Worm (Caenorhabditis elegans) whole organism, L4 larva: Measurements from ENCODE around the gene lmtr-3.

ENCODE experiments used
- D1046.2 ChIP-seq: fragments of 200-800 bp; sonication (Bioruptor generic); IDR thresholded peaks from 2 replicates; pipeline ENCODE4 v1.3.6; 2022; ENCODE audit warnings: missing genetic modification characterization, missing compliant biosample characterization
- F10B5.3 ChIP-seq: sonication (generic microtip); optimal IDR thresholded peaks from 2 replicates; lab custom pipeline; 2016; ENCODE audit warnings: mild to moderate bottlenecking, missing genetic modification characterization, missing compliant biosample characterization
- F26F4.8 ChIP-seq: fragments of 200-800 bp; sonication (Bioruptor generic); conservative IDR thresholded peaks from 2 replicates; pipeline ENCODE4 v1.3.6; 2022; ENCODE audit warnings: missing genetic modification characterization, missing compliant biosample characterization
- T26A8.4 ChIP-seq: fragments of 200-800 bp; sonication (Bioruptor generic); IDR thresholded peaks from 2 replicates; pipeline ENCODE4 v1.3.6; 2022; ENCODE audit warnings: missing genetic modification characterization, missing compliant biosample characterization
- Y5F2A.4 ChIP-seq: fragments of 200-800 bp; sonication (Bioruptor generic); optimal IDR thresholded peaks from 2 replicates; lab custom pipeline; 2018; ENCODE audit warnings: mild to moderate bottlenecking, missing genetic modification characterization, missing compliant biosample characterization
- Y75B8A.6 ChIP-seq: fragments of 200-800 bp; sonication (Bioruptor generic); IDR thresholded peaks from 2 replicates; pipeline ENCODE4 v1.3.6; 2022; ENCODE audit warnings: missing genetic modification reagents, missing genetic modification characterization, missing compliant biosample characterization
- ZK337.2 ChIP-seq: fragments of 200-800 bp; sonication (Bioruptor generic); IDR thresholded peaks from 2 replicates; pipeline ENCODE4 v1.3.6; 2022; ENCODE audit warnings: missing genetic modification reagents, missing genetic modification characterization, missing compliant biosample characterization
- aly-2 ChIP-seq: sonication (generic microtip); optimal IDR thresholded peaks from 2 replicates; lab custom pipeline; 2018; ENCODE audit warnings: missing biosample characterization, missing genetic modification characterization
- ama-1 ChIP-seq: fragments of 150-350 bp; optimal IDR thresholded peaks from 2 replicates; lab custom pipeline; 2014; ENCODE audit warnings: inconsistent platforms, mixed read lengths
- arid-1 ChIP-seq: fragments of 200-800 bp; sonication (Bioruptor generic); conservative IDR thresholded peaks from 2 replicates; pipeline ENCODE4 v1.3.6; 2022; ENCODE audit warnings: missing genetic modification reagents, missing genetic modification characterization, missing compliant biosample characterization
- ceh-32 ChIP-seq: sonication (generic microtip); optimal IDR thresholded peaks from 2 replicates; lab custom pipeline; 2016; ENCODE audit warnings: mild to moderate bottlenecking, missing genetic modification characterization, missing compliant biosample characterization; ENCODE audit not compliant: poor library complexity
- ceh-44 ChIP-seq: fragments of 200-800 bp; sonication (Bioruptor generic); IDR thresholded peaks from 2 replicates; pipeline ENCODE4 v1.3.6; 2022; ENCODE audit warnings: missing genetic modification reagents, missing genetic modification characterization, missing compliant biosample characterization
- ctbp-1 ChIP-seq: fragments of 200-800 bp; sonication (Bioruptor generic); IDR thresholded peaks from 2 replicates; pipeline ENCODE4 v1.3.6; 2022; ENCODE audit warnings: missing genetic modification reagents, missing genetic modification characterization, missing compliant biosample characterization
- daf-16 ChIP-seq, 3 experiments: sonication (generic microtip); optimal IDR thresholded peaks; 2 replicates each; lab custom pipeline; 2016 to 2017; ENCODE audit warnings: missing genetic modification characterization in 3 of 3, missing genetic modification reagents in 3 of 3, mild to moderate bottlenecking in 2 of 3, missing compliant biosample characterization in 2 of 3, missing biosample characterization in 1 of 3, moderate library complexity in 1 of 3
- daf-8 ChIP-seq: fragments of 200-800 bp; sonication (Bioruptor generic); IDR thresholded peaks from 2 replicates; pipeline ENCODE4 v1.3.6; 2022; ENCODE audit warnings: missing genetic modification characterization, missing compliant biosample characterization
- dmd-8 ChIP-seq: fragments of 200-800 bp; sonication (Bioruptor generic); IDR thresholded peaks from 2 replicates; pipeline ENCODE4 v1.3.6; 2022; ENCODE audit warnings: missing genetic modification characterization, missing compliant biosample characterization
- dmd-9 ChIP-seq: fragments of 200-800 bp; sonication (Bioruptor generic); IDR thresholded peaks from 2 replicates; pipeline ENCODE4 v1.3.6; 2022; ENCODE audit warnings: missing genetic modification reagents, missing genetic modification characterization, missing compliant biosample characterization
- duxl-1 ChIP-seq: sonication (generic microtip); optimal IDR thresholded peaks from 2 replicates; lab custom pipeline; 2016; ENCODE audit warnings: mild to moderate bottlenecking, missing genetic modification characterization, moderate library complexity, missing compliant biosample characterization; ENCODE audit not compliant: poor library complexity
- egl-27 ChIP-seq: sonication (generic microtip); optimal IDR thresholded peaks from 3 replicates; lab custom pipeline; 2017; ENCODE audit warnings: missing biosample characterization, missing genetic modification reagents, missing genetic modification characterization
- gei-8 ChIP-seq: fragments of 200-800 bp; sonication (Bioruptor generic); optimal IDR thresholded peaks from 2 replicates; lab custom pipeline; 2018; ENCODE audit warnings: mild to moderate bottlenecking, missing genetic modification characterization, missing compliant biosample characterization
- hif-1 ChIP-seq, 2 experiments: sonication (generic microtip); optimal IDR thresholded peaks; 2 replicates each; lab custom pipeline; 2016 to 2017; ENCODE audit warnings: missing compliant biosample characterization in 2 of 2, missing genetic modification characterization in 2 of 2, missing genetic modification reagents in 2 of 2, missing genotype in 2 of 2, mild to moderate bottlenecking in 1 of 2
- hlh-11 ChIP-seq: fragments of 200-800 bp; sonication (Bioruptor generic); optimal IDR thresholded peaks from 2 replicates; lab custom pipeline; 2018; ENCODE audit warnings: mild to moderate bottlenecking, missing genetic modification characterization, missing compliant biosample characterization
- jun-1 ChIP-seq: fragments of 150-350 bp; optimal IDR thresholded peaks from 2 replicates; lab custom pipeline; 2014; ENCODE audit warnings: missing biosample characterization, missing genetic modification reagents, missing genetic modification characterization
- lim-7 ChIP-seq: fragments of 200-800 bp; sonication (Bioruptor generic); IDR thresholded peaks from 2 replicates; pipeline ENCODE4 v1.3.6; 2022; ENCODE audit warnings: missing genetic modification characterization, missing compliant biosample characterization
- lin-15B ChIP-seq: fragments of 150-350 bp; sonication (generic microtip); optimal IDR thresholded peaks from 3 replicates; lab custom pipeline; 2014; ENCODE audit warnings: missing biosample characterization, missing genetic modification characterization
- lin-38 ChIP-seq: fragments of 200-800 bp; sonication (Bioruptor generic); IDR thresholded peaks from 2 replicates; pipeline ENCODE4 v1.3.6; 2022; ENCODE audit warnings: missing genetic modification reagents, missing genetic modification characterization, missing compliant biosample characterization
- lin-39 ChIP-seq: fragments of 150-350 bp; optimal IDR thresholded peaks from 2 replicates; lab custom pipeline; 2014; ENCODE audit warnings: missing biosample characterization, missing genetic modification reagents, missing genetic modification characterization
- lir-3 ChIP-seq: sonication (generic microtip); optimal IDR thresholded peaks from 2 replicates; lab custom pipeline; 2016; ENCODE audit warnings: mild to moderate bottlenecking, missing genetic modification characterization, missing compliant biosample characterization
- lsy-2 ChIP-seq, 2 experiments: fragments of 150-350 bp in 1 of 2; sonication (generic microtip) in 1 of 2; optimal IDR thresholded peaks; 2 replicates each; lab custom pipeline; 2014 to 2017; ENCODE audit warnings: missing biosample characterization in 2 of 2, missing genetic modification characterization in 2 of 2
- mep-1 ChIP-seq: fragments of 150-350 bp; sonication (generic microtip); optimal IDR thresholded peaks from 3 replicates; lab custom pipeline; 2014; ENCODE audit warnings: missing biosample characterization, missing genetic modification characterization
- mes-2 ChIP-seq: sonication (generic microtip); optimal IDR thresholded peaks from 2 replicates; lab custom pipeline; 2016; ENCODE audit warnings: missing genotype, mild to moderate bottlenecking, missing genetic modification characterization, missing compliant biosample characterization; ENCODE audit not compliant: poor library complexity, severe bottlenecking
- nhr-10 ChIP-seq: fragments of 150-350 bp; optimal IDR thresholded peaks from 2 replicates; lab custom pipeline; 2014; ENCODE audit warnings: missing biosample characterization, missing genetic modification characterization
- nhr-102 ChIP-seq: sonication (generic microtip); optimal IDR thresholded peaks from 2 replicates; lab custom pipeline; 2016; ENCODE audit warnings: mild to moderate bottlenecking, missing genetic modification characterization, moderate library complexity, missing compliant biosample characterization
- nhr-11 ChIP-seq: fragments of 150-350 bp; optimal IDR thresholded peaks from 2 replicates; lab custom pipeline; 2014; ENCODE audit warnings: missing biosample characterization, missing genetic modification characterization
- nhr-111 ChIP-seq: fragments of 200-800 bp; sonication (Bioruptor generic); optimal IDR thresholded peaks from 2 replicates; lab custom pipeline; 2018; ENCODE audit warnings: mild to moderate bottlenecking, missing genetic modification characterization, missing compliant biosample characterization
- nhr-237 ChIP-seq: sonication (generic microtip); optimal IDR thresholded peaks from 2 replicates; lab custom pipeline; 2017; ENCODE audit warnings: missing biosample characterization, missing genetic modification characterization
- nhr-41 ChIP-seq: fragments of 200-800 bp; sonication (Bioruptor generic); IDR thresholded peaks from 2 replicates; pipeline ENCODE4 v1.3.6; 2022; ENCODE audit warnings: missing genetic modification reagents, missing genetic modification characterization, missing compliant biosample characterization
- nhr-42 ChIP-seq: fragments of 200-800 bp; sonication (Bioruptor generic); IDR thresholded peaks from 2 replicates; pipeline ENCODE4 v1.3.6; 2022; ENCODE audit warnings: missing genetic modification characterization, missing compliant biosample characterization
- nhr-6 ChIP-seq: fragments of 150-350 bp; optimal IDR thresholded peaks from 2 replicates; lab custom pipeline; 2014; ENCODE audit warnings: missing biosample characterization, missing genetic modification characterization
- nhr-76 ChIP-seq: fragments of 150-350 bp; optimal IDR thresholded peaks from 2 replicates; lab custom pipeline; 2014; ENCODE audit warnings: missing biosample characterization, missing genetic modification characterization
- nhr-77 ChIP-seq: fragments of 150-350 bp; optimal IDR thresholded peaks from 2 replicates; lab custom pipeline; 2014; ENCODE audit warnings: missing biosample characterization, missing genetic modification characterization
- pqm-1 ChIP-seq: sonication (generic microtip); optimal IDR thresholded peaks from 2 replicates; lab custom pipeline; 2017; ENCODE audit warnings: missing biosample characterization, missing genetic modification characterization
- rbr-2 ChIP-seq: sonication (generic microtip); optimal IDR thresholded peaks from 2 replicates; lab custom pipeline; 2016; ENCODE audit warnings: missing genotype, missing genetic modification characterization, missing compliant biosample characterization
- saeg-2 ChIP-seq: fragments of 200-800 bp; sonication (Bioruptor generic); IDR thresholded peaks from 2 replicates; pipeline ENCODE4 v1.3.6; 2022; ENCODE audit warnings: missing genetic modification reagents, missing genetic modification characterization, missing compliant biosample characterization
- set-16 ChIP-seq: fragments of 200-800 bp; sonication (Bioruptor generic); IDR thresholded peaks from 2 replicates; pipeline ENCODE4 v1.3.6; 2022; ENCODE audit warnings: missing genetic modification reagents, missing genetic modification characterization, missing compliant biosample characterization
- skn-1 ChIP-seq: fragments of 150-350 bp; optimal IDR thresholded peaks from 2 replicates; lab custom pipeline; 2014; ENCODE audit warnings: missing biosample characterization, missing genetic modification characterization
- snpc-1.2 ChIP-seq: fragments of 200-800 bp; sonication (Bioruptor generic); IDR thresholded peaks from 2 replicates; pipeline ENCODE4 v1.3.6; 2022; ENCODE audit warnings: missing genetic modification reagents, missing genetic modification characterization, missing compliant biosample characterization
- snpc-4 ChIP-seq: fragments of 150-350 bp; optimal IDR thresholded peaks from 2 replicates; lab custom pipeline; 2014; ENCODE audit warnings: missing biosample characterization, missing genetic modification characterization
- spr-1 ChIP-seq: sonication (generic microtip); optimal IDR thresholded peaks from 2 replicates; lab custom pipeline; 2016; ENCODE audit warnings: mild to moderate bottlenecking, missing genetic modification characterization, missing compliant biosample characterization
- tag-97 ChIP-seq: fragments of 200-800 bp; sonication (Bioruptor generic); IDR thresholded peaks from 2 replicates; pipeline ENCODE4 v1.3.6; 2022; ENCODE audit warnings: missing genetic modification characterization, missing compliant biosample characterization
- vab-7 ChIP-seq: fragments of 200-800 bp; sonication (Bioruptor generic); IDR thresholded peaks from 2 replicates; pipeline ENCODE4 v1.3.6; 2022; ENCODE audit warnings: missing genetic modification reagents, missing genetic modification characterization, missing compliant biosample characterization
- zip-11 ChIP-seq: fragments of 200-800 bp; sonication (Bioruptor generic); IDR thresholded peaks from 2 replicates; pipeline ENCODE4 v1.3.6; 2022; ENCODE audit warnings: missing genetic modification characterization, missing compliant biosample characterization
- ztf-7 ChIP-seq: fragments of 150-350 bp; optimal IDR thresholded peaks from 2 replicates; lab custom pipeline; 2014; ENCODE audit warnings: missing biosample characterization, missing genetic modification characterization

The lmtr-3 gene

ce11 chrV:11122466-11122865 is 1.5 kb upstream of the lmtr-3 start, which contains the start of gene mboa-2:
mboa-2 (minus strand) TSS chrV:11122493.
- TF ChIP-seq pqm-1 = peak; percentile 9
- no peak for TF ChIP-seq nhr-6 (tag; lab: Kevin White, UChicago)
- no peak for TF ChIP-seq nhr-76 (tag; lab: Kevin White, UChicago)
- TF ChIP-seq lin-15B (tag; lab: Kevin White, UChicago) = no peak
- TF ChIP-seq hif-1 (tag; optimal IDR thresholded peaks at IDR 0.05; lab: Kevin White, UChicago) = no peak
- no peak for TF ChIP-seq ZK337.2 (GFP tag; lab: Robert Waterston, UW)
- TF ChIP-seq snpc-4 (tag; lab: Kevin White, UChicago) = no peak
- TF ChIP-seq duxl-1 (tag; lab: Kevin White, UChicago) = peak; percentile 72
- peak; percentile 66 for TF ChIP-seq mep-1 (tag; lab: Kevin White, UChicago)
- TF ChIP-seq vab-7 (GFP tag; lab: Robert Waterston, UW) = no peak
- TF ChIP-seq T26A8.4 (GFP tag; lab: Robert Waterston, UW) = no peak
- peak; percentile 59 for TF ChIP-seq lin-38 (GFP tag; lab: Robert Waterston, UW)
- no peak for TF ChIP-seq snpc-1.2 (GFP tag; lab: Robert Waterston, UW)
- TF ChIP-seq lim-7 (GFP tag; lab: Robert Waterston, UW) = no peak
- no peak for TF ChIP-seq set-16 (GFP tag; lab: Robert Waterston, UW)
- no peak for TF ChIP-seq lir-3 (tag; lab: Kevin White, UChicago)
- peak; percentile 51 for TF ChIP-seq mes-2 (tag; lab: Kevin White, UChicago)
- TF ChIP-seq tag-97 (GFP tag; lab: Robert Waterston, UW) = no peak
- TF ChIP-seq ceh-44 (GFP tag; lab: Robert Waterston, UW) = no peak
- TF ChIP-seq nhr-10 (tag; lab: Kevin White, UChicago) = no peak
- TF ChIP-seq zip-11 = no peak
- TF ChIP-seq Y5F2A.4 (GFP tag; lab: Kevin White, UChicago) = no peak
- TF ChIP-seq ctbp-1 (GFP tag; lab: Robert Waterston, UW) = no peak
- no peak for TF ChIP-seq skn-1
- no peak for TF ChIP-seq lin-39 (tag; lab: Kevin White, UChicago)
- no peak for TF ChIP-seq F10B5.3 (tag; lab: Kevin White, UChicago)
- TF ChIP-seq rbr-2 = peak; percentile 20
- no peak for TF ChIP-seq D1046.2 (GFP tag; lab: Robert Waterston, UW)
- TF ChIP-seq gei-8 (GFP tag; lab: Kevin White, UChicago) = peak; percentile 14
- no peak for TF ChIP-seq dmd-9 (GFP tag; lab: Robert Waterston, UW)
- TF ChIP-seq jun-1 = no peak
- TF ChIP-seq ama-1 (lab: Kevin White, UChicago) = no peak
- TF ChIP-seq nhr-11 = no peak
- no peak for TF ChIP-seq nhr-111 (GFP tag; lab: Kevin White, UChicago)
- no peak for TF ChIP-seq F26F4.8 (GFP tag; lab: Robert Waterston, UW)
- no peak for TF ChIP-seq spr-1 (tag; lab: Kevin White, UChicago)
- no peak for TF ChIP-seq saeg-2 (GFP tag; lab: Robert Waterston, UW)
- TF ChIP-seq nhr-41 (GFP tag; lab: Robert Waterston, UW) = no peak
- no peak for TF ChIP-seq nhr-77 (tag; lab: Kevin White, UChicago)
- no peak for TF ChIP-seq dmd-8 (GFP tag; lab: Robert Waterston, UW)
- TF ChIP-seq daf-16 (GFP tag; optimal IDR thresholded peaks at IDR 0.05; lab: Kevin White, UChicago) = peak in 1 of 2 experiments; percentile 79
- TF ChIP-seq daf-16 (tag; optimal IDR thresholded peaks at IDR 0.05; lab: Kevin White, UChicago) = peak; percentile 76
- TF ChIP-seq aly-2 (tag; lab: Kevin White, UChicago) = no peak
- TF ChIP-seq nhr-42 (GFP tag; lab: Robert Waterston, UW) = no peak
- no peak for TF ChIP-seq egl-27 (tag; lab: Kevin White, UChicago)
- peak; percentile 60 for TF ChIP-seq hlh-11 (tag; lab: Kevin White, UChicago)
- TF ChIP-seq ceh-32 (tag; lab: Kevin White, UChicago) = no peak
- no peak for TF ChIP-seq ztf-7 (tag; lab: Kevin White, UChicago)
- peak; percentile 56 for TF ChIP-seq nhr-102
- TF ChIP-seq Y75B8A.6 (GFP tag; lab: Robert Waterston, UW) = no peak
- TF ChIP-seq daf-8 = no peak
- peak in 1 of 2 experiments; percentile 63 for TF ChIP-seq lsy-2 (tag; optimal IDR thresholded peaks at IDR 0.05; lab: Kevin White, UChicago)
- TF ChIP-seq nhr-237 (tag; lab: Kevin White, UChicago) = no peak
- TF ChIP-seq arid-1 (GFP tag; lab: Robert Waterston, UW) = peak; percentile 31; the same call in 1 of the 2 replicates
